Fruit fly (Drosophila melanogaster) whole organism: Measurements from ENCODE around the gene CG17896.

ENCODE experiments used
- CG8478 ChIP-seq: fragments of >200 bp; optimal IDR thresholded peaks from 2 replicates; lab custom pipeline; 2018; ENCODE audit warnings: inconsistent platforms
- Dll ChIP-seq: fragments of >200 bp; optimal IDR thresholded peaks from 2 replicates; lab custom pipeline; 2017
- pan ChIP-seq: fragments of >200 bp; optimal IDR thresholded peaks from 2 replicates; lab custom pipeline; 2017
- usp ChIP-seq: fragments of >200 bp; optimal IDR thresholded peaks from 2 replicates; lab custom pipeline; 2017; ENCODE audit warnings: missing biosample characterization, missing genetic modification characterization, mixed read lengths

- TF ChIP-seq pan (lab: Kevin White, UChicago) (no peak), Dll (lab: Kevin White, UChicago) (no peak), CG8478 (lab: Kevin White, UChicago) (no peak), usp (GFP tag; lab: Kevin White, UChicago) (no peak)
Observed at dm6 chrX:476230-477143, 16.8 kb downstream of the CG17896 start, which contains the start of the genes ebo and CG13373.
